Fruit fly (Drosophila melanogaster) whole organism, embryonic: ENCODE results near the gene CG31249.
A peak's percentile ranks its signal among the peaks of the same experiment; 100 is the strongest.

Source experiments
- B-H1 ChIP-seq: fragments of 200-800 bp; sonication (Bioruptor generic); IDR thresholded peaks from 3 replicates; pipeline ENCODE4 v1.3.6; 2022; ENCODE audit warnings: missing biosample characterization, missing genetic modification characterization
- Bdp1 ChIP-seq: fragments of 200-800 bp; sonication (Bioruptor generic); optimal IDR thresholded peaks from 3 replicates; lab custom pipeline; 2016; ENCODE audit warnings: missing biosample characterization, missing genetic modification characterization
- C15 ChIP-seq: fragments of 200-800 bp; sonication (Bioruptor generic); IDR thresholded peaks from 3 replicates; pipeline ENCODE4 v1.3.6; 2022; ENCODE audit warnings: missing biosample characterization, missing genetic modification characterization
- CG10321 ChIP-seq: fragments of 200-800 bp; sonication (Bioruptor generic); IDR thresholded peaks from 2 replicates; pipeline ENCODE4 v1.3.6; 2022; ENCODE audit warnings: missing biosample characterization, missing genetic modification characterization
- CG10654 ChIP-seq: fragments of 200-800 bp; sonication (Bioruptor generic); optimal IDR thresholded peaks from 2 replicates; lab custom pipeline; 2016; ENCODE audit warnings: missing biosample characterization, missing genetic modification characterization
- CG11093 ChIP-seq: fragments of 200-800 bp; sonication (Bioruptor generic); IDR thresholded peaks from 3 replicates; pipeline ENCODE4 v1.3.6; 2022; ENCODE audit warnings: missing biosample characterization, missing genetic modification characterization
- CG11695 ChIP-seq: fragments of 200-800 bp; sonication (Bioruptor generic); IDR thresholded peaks from 3 replicates; pipeline ENCODE4 v1.3.6; 2022; ENCODE audit warnings: missing biosample characterization, missing genetic modification characterization
- CG12744 ChIP-seq: fragments of 200-800 bp; sonication (Bioruptor generic); optimal IDR thresholded peaks from 2 replicates; lab custom pipeline; 2016; ENCODE audit warnings: missing biosample characterization, missing genetic modification characterization
- CG12769 ChIP-seq: fragments of 200-800 bp; sonication (Bioruptor generic); optimal IDR thresholded peaks from 2 replicates; lab custom pipeline; 2019; ENCODE audit warnings: missing biosample characterization, mild to moderate bottlenecking, missing genetic modification characterization, moderate library complexity
- CG13424 ChIP-seq: fragments of 200-800 bp; sonication (Bioruptor generic); optimal IDR thresholded peaks from 2 replicates; lab custom pipeline; 2019; ENCODE audit warnings: missing biosample characterization, mild to moderate bottlenecking, missing genetic modification characterization, moderate library complexity
- CG15011 ChIP-seq: fragments of 200-800 bp; sonication (Bioruptor generic); optimal IDR thresholded peaks from 3 replicates; lab custom pipeline; 2018; ENCODE audit warnings: missing biosample characterization, mild to moderate bottlenecking, missing genetic modification characterization
- CG15479 ChIP-seq: fragments of 200-800 bp; sonication (Bioruptor generic); optimal IDR thresholded peaks from 3 replicates; lab custom pipeline; 2019; ENCODE audit warnings: missing biosample characterization, mild to moderate bottlenecking, missing genetic modification characterization, moderate library complexity
- CG16863 ChIP-seq: fragments of 200-800 bp; sonication (Bioruptor generic); optimal IDR thresholded peaks from 3 replicates; lab custom pipeline; 2016; ENCODE audit warnings: missing biosample characterization, missing genetic modification characterization
- CG2678 ChIP-seq: fragments of 200-800 bp; sonication (Bioruptor generic); optimal IDR thresholded peaks from 3 replicates; lab custom pipeline; 2019; ENCODE audit warnings: missing biosample characterization, mild to moderate bottlenecking, missing genetic modification characterization, moderate library complexity
- CG31441 ChIP-seq: fragments of 200-800 bp; sonication (Bioruptor generic); IDR thresholded peaks from 2 replicates; pipeline ENCODE4 v1.3.6; 2022; ENCODE audit warnings: missing biosample characterization, missing genetic modification characterization
- CG34422 ChIP-seq: fragments of 200-800 bp; sonication (Bioruptor generic); IDR thresholded peaks from 3 replicates; pipeline ENCODE4 v1.3.6; 2022; ENCODE audit warnings: missing biosample characterization, missing genetic modification characterization
- CG6175 ChIP-seq: fragments of 200-800 bp; sonication (Bioruptor generic); IDR thresholded peaks from 3 replicates; pipeline ENCODE4 v1.3.6; 2022; ENCODE audit warnings: missing biosample characterization, missing genetic modification characterization
- CG6654 ChIP-seq: fragments of 200-800 bp; sonication (Bioruptor generic); optimal IDR thresholded peaks from 2 replicates; lab custom pipeline; 2017; ENCODE audit warnings: missing biosample characterization, mild to moderate bottlenecking, missing genetic modification characterization
- CG7357 ChIP-seq: fragments of 200-800 bp; sonication (Bioruptor generic); IDR thresholded peaks from 3 replicates; pipeline ENCODE4 v1.3.6; 2022; ENCODE audit warnings: missing biosample characterization, missing genetic modification characterization
- CG9932 ChIP-seq: fragments of 200-800 bp; sonication (Bioruptor generic); IDR thresholded peaks from 2 replicates; pipeline ENCODE4 v1.3.6; 2022; ENCODE audit warnings: missing biosample characterization, missing genetic modification characterization
- CHES-1-like ChIP-seq: fragments of 200-800 bp; sonication (Bioruptor generic); optimal IDR thresholded peaks from 2 replicates; lab custom pipeline; 2016; ENCODE audit warnings: missing biosample characterization, missing genetic modification characterization
- Deaf1 ChIP-seq: fragments of 200-800 bp; optimal IDR thresholded peaks from 3 replicates; lab custom pipeline; 2019; ENCODE audit warnings: missing biosample characterization, mild to moderate bottlenecking, missing genetic modification characterization, moderate library complexity
- Dip3 ChIP-seq: fragments of 200-800 bp; sonication (Bioruptor generic); optimal IDR thresholded peaks from 3 replicates; lab custom pipeline; 2016; ENCODE audit warnings: missing biosample characterization, missing genetic modification characterization
- Ets97D ChIP-seq: fragments of 200-800 bp; sonication (Bioruptor generic); optimal IDR thresholded peaks from 3 replicates; lab custom pipeline; 2016; ENCODE audit warnings: missing biosample characterization, missing genetic modification characterization
- Gug ChIP-seq: fragments of 200-800 bp; sonication (Bioruptor generic); IDR thresholded peaks from 4 replicates; pipeline ENCODE4 v1.3.6; 2022; ENCODE audit warnings: missing biosample characterization, missing genetic modification characterization
- HLH54F ChIP-seq: fragments of 200-800 bp; sonication (Bioruptor generic); optimal IDR thresholded peaks from 3 replicates; lab custom pipeline; 2016; ENCODE audit warnings: missing biosample characterization, missing genetic modification characterization
- Hr3 ChIP-seq: fragments of 200-800 bp; sonication (Bioruptor generic); optimal IDR thresholded peaks from 3 replicates; lab custom pipeline; 2016; ENCODE audit warnings: missing biosample characterization, missing genetic modification characterization
- Hr51 ChIP-seq, 2 experiments: fragments of 200-800 bp; sonication (Bioruptor generic); optimal IDR thresholded peaks; 2 replicates in 1 of 2; 3 replicates in 1 of 2; lab custom pipeline; 2016 to 2018; ENCODE audit warnings: missing biosample characterization in 2 of 2, missing genetic modification characterization in 2 of 2, mild to moderate bottlenecking in 1 of 2, moderate library complexity in 1 of 2
- MBD-R2 ChIP-seq: fragments of 200-800 bp; sonication (Bioruptor generic); IDR thresholded peaks from 2 replicates; pipeline ENCODE4 v1.3.6; 2022; ENCODE audit warnings: missing biosample characterization, missing genetic modification characterization
- Mes4 ChIP-seq: fragments of 200-800 bp; sonication (Bioruptor generic); optimal IDR thresholded peaks from 2 replicates; lab custom pipeline; 2016; ENCODE audit warnings: missing biosample characterization, missing genetic modification characterization
- Rx ChIP-seq: fragments of 200-800 bp; sonication (Bioruptor generic); IDR thresholded peaks from 2 replicates; pipeline ENCODE4 v1.3.6; 2022; ENCODE audit warnings: missing biosample characterization, missing genetic modification characterization
- Six4 ChIP-seq: fragments of 200-800 bp; sonication (Bioruptor generic); optimal IDR thresholded peaks from 2 replicates; lab custom pipeline; 2016; ENCODE audit warnings: missing biosample characterization, missing genetic modification characterization
- Sox100B ChIP-seq: fragments of 200-800 bp; sonication (Bioruptor generic); optimal IDR thresholded peaks from 3 replicates; lab custom pipeline; 2018; ENCODE audit warnings: missing biosample characterization, mild to moderate bottlenecking, missing genetic modification characterization
- Tbp ChIP-seq: fragments of >200 bp; optimal IDR thresholded peaks from 2 replicates; lab custom pipeline; 2018; ENCODE audit warnings: missing biosample characterization, missing genetic modification characterization
- al ChIP-seq: fragments of 200-800 bp; sonication (Bioruptor generic); IDR thresholded peaks from 2 replicates; pipeline ENCODE4 v1.3.6; 2022; ENCODE audit warnings: missing biosample characterization, missing genetic modification characterization
- amos ChIP-seq: fragments of 200-800 bp; sonication (Bioruptor generic); IDR thresholded peaks from 2 replicates; pipeline ENCODE4 v1.3.6; 2022; ENCODE audit warnings: missing biosample characterization, missing genetic modification characterization; ENCODE audit not compliant: partially characterized antibody
- br ChIP-seq: fragments of >200 bp; optimal IDR thresholded peaks from 2 replicates; lab custom pipeline; 2017
- chm ChIP-seq: fragments of 200-800 bp; sonication (Bioruptor generic); IDR thresholded peaks from 2 replicates; pipeline ENCODE4 v1.3.6; 2022; ENCODE audit warnings: missing biosample characterization, missing genetic modification characterization
- dpn ChIP-seq, 2 experiments: fragments of 200-800 bp; sonication (Bioruptor generic); optimal IDR thresholded peaks; 3 replicates each; lab custom pipeline; 2016; ENCODE audit warnings: missing biosample characterization in 2 of 2, missing genetic modification characterization in 2 of 2
- lbe ChIP-seq: fragments of 200-800 bp; sonication (Bioruptor generic); optimal IDR thresholded peaks from 2 replicates; lab custom pipeline; 2016; ENCODE audit warnings: missing biosample characterization, mild to moderate bottlenecking, missing genetic modification characterization
- mam ChIP-seq: fragments of 200-800 bp; sonication (Bioruptor generic); optimal IDR thresholded peaks from 3 replicates; lab custom pipeline; 2016; ENCODE audit warnings: missing biosample characterization, missing genetic modification characterization
- mirr ChIP-seq: fragments of 200-800 bp; sonication (Bioruptor generic); optimal IDR thresholded peaks from 3 replicates; lab custom pipeline; 2018; ENCODE audit warnings: missing biosample characterization, mild to moderate bottlenecking, missing genetic modification characterization
- nerfin-2 ChIP-seq: fragments of 200-800 bp; sonication (Bioruptor generic); IDR thresholded peaks from 2 replicates; pipeline ENCODE4 v1.3.6; 2022; ENCODE audit warnings: missing biosample characterization, missing genetic modification characterization; ENCODE audit not compliant: partially characterized antibody
- nmo ChIP-seq: fragments of 200-800 bp; sonication (Bioruptor generic); optimal IDR thresholded peaks from 2 replicates; lab custom pipeline; 2018; ENCODE audit warnings: missing biosample characterization, mild to moderate bottlenecking, missing genetic modification characterization, moderate library complexity
- pan ChIP-seq, 4 experiments: fragments of >200 bp in 3 of 4; fragments of 200-800 bp in 1 of 4; sonication (Bioruptor generic) in 1 of 4; optimal IDR thresholded peaks in 3 of 4; IDR thresholded peaks in 1 of 4; 2 replicates each; pipeline versions ENCODE4 v1.3.6 to Lab custom; 2017 to 2022; ENCODE audit warnings: missing biosample characterization in 2 of 4, missing genetic modification characterization in 2 of 4, mixed read lengths in 1 of 4
- pfk ChIP-seq: fragments of 200-800 bp; sonication (Bioruptor generic); optimal IDR thresholded peaks from 2 replicates; lab custom pipeline; 2018; ENCODE audit warnings: missing biosample characterization, mild to moderate bottlenecking, missing genetic modification characterization, moderate library complexity
- salm ChIP-seq: fragments of 200-800 bp; sonication (Bioruptor generic); optimal IDR thresholded peaks from 2 replicates; lab custom pipeline; 2018; ENCODE audit warnings: missing biosample characterization, mild to moderate bottlenecking, missing genetic modification characterization
- trem ChIP-seq: fragments of 200-800 bp; optimal IDR thresholded peaks from 3 replicates; lab custom pipeline; 2019; ENCODE audit warnings: missing biosample characterization, mild to moderate bottlenecking, missing genetic modification characterization, moderate library complexity
- ttk ChIP-seq: fragments of 200-800 bp; sonication (Bioruptor generic); IDR thresholded peaks from 2 replicates; pipeline ENCODE4 v2.1.2; 2022; ENCODE audit warnings: missing biosample characterization, missing genetic modification characterization
- vnd ChIP-seq: fragments of 200-800 bp; sonication (Bioruptor generic); IDR thresholded peaks from 3 replicates; pipeline ENCODE4 v1.3.6; 2022; ENCODE audit warnings: missing biosample characterization, missing genetic modification characterization; ENCODE audit not compliant: partially characterized antibody

The CG31249 gene

DNA sequence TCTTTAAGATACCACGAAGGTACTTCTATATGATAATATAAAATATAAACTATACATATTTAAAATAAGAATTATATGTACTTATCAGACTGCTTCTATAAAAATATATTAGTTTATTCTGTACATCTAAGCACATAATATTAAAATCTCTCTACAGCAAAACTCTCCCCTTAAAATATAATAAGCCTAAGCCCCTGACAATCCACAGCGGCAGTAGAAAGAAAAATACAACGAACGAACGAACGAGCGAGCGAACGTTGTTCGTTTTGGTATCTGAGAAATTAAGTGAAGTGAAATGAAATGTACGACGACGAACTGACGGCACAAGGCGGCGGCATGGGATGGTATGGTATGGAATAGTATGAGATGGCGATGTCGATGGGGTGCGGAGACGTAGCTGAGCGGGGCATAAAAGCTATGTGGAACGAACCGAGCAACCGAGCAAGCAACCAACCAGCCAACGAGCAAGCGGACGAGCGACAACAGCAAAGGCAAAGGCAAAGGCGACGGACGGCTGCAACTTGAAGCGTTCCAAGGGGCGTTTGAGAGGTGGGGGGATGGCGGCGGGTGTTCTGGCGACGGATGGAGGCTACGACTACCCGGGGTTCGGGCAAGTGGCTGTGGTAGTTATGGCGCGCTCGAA, 13.7 kb upstream of the CG31249 start (continued):
- TF ChIP-seq CG7357, result peak; percentile 95
- TF ChIP-seq salm, result peak; percentile 98
- no peak for TF ChIP-seq Tbp (GFP tag; lab: Kevin White, UChicago)
- TF ChIP-seq nerfin-2 (GFP tag; lab: Robert Waterston, UW), result no peak
- peak; percentile 79 for TF ChIP-seq CHES-1-like (GFP tag; lab: Kevin White, UChicago)
- TF ChIP-seq CG6175, result peak; percentile 99
- TF ChIP-seq chm (GFP tag; lab: Robert Waterston, UW), result peak; percentile 6
- peak; percentile 99 for TF ChIP-seq Hr3 (GFP tag; lab: Kevin White, UChicago)
- peak; percentile 95 for TF ChIP-seq C15 (GFP tag; lab: Robert Waterston, UW)
- TF ChIP-seq vnd (GFP tag; lab: Robert Waterston, UW), result no peak
- peak; percentile 99 for TF ChIP-seq CG13424 (tag; lab: Kevin White, UChicago)
- TF ChIP-seq CG9932 (GFP tag; lab: Robert Waterston, UW), result peak; percentile 99
- peak; percentile 98 for TF ChIP-seq al (GFP tag; lab: Robert Waterston, UW)
- peak; percentile 84 to 97 for TF ChIP-seq dpn (GFP tag; optimal IDR thresholded peaks at IDR 0.05; lab: Kevin White, UChicago)
- peak; percentile 83 for TF ChIP-seq CG10321 (GFP tag; lab: Robert Waterston, UW)
- peak; percentile 93 for TF ChIP-seq CG15011 (GFP tag; lab: Kevin White, UChicago)
- TF ChIP-seq CG2678 (tag; lab: Kevin White, UChicago), result peak; percentile 100
- TF ChIP-seq nmo, result peak; percentile 99
- peak; percentile 96 for TF ChIP-seq Six4
- TF ChIP-seq pfk (GFP tag; lab: Kevin White, UChicago), result peak; percentile 78
- peak; percentile 95 for TF ChIP-seq Deaf1 (tag; lab: Kevin White, UChicago)
- TF ChIP-seq mirr, result peak; percentile 33
- peak; percentile 99 for TF ChIP-seq CG31441
- peak; percentile 97 for TF ChIP-seq B-H1
- peak; percentile 95; the same call in 2 of the 3 replicates for TF ChIP-seq CG11093 (GFP tag; lab: Robert Waterston, UW)
- TF ChIP-seq trem, result peak; percentile 96
- peak; percentile 77 for TF ChIP-seq CG12769 (tag; lab: Kevin White, UChicago)
- no peak; the same call in none of the 4 replicates for TF ChIP-seq Gug (GFP tag; lab: Robert Waterston, UW)
- TF ChIP-seq pan (optimal IDR thresholded peaks at IDR 0.05; lab: Kevin White, UChicago), result no peak
- TF ChIP-seq pan (GFP tag; optimal IDR thresholded peaks at IDR 0.05 in 1 of 2, IDR thresholded peaks at IDR 0.05 in 1 of 2), result peak in 1 of 2 experiments; percentile 99
- TF ChIP-seq Bdp1 (GFP tag; lab: Kevin White, UChicago), result peak; percentile 41
- peak; percentile 99 for TF ChIP-seq CG11695 (GFP tag; lab: Robert Waterston, UW)
- TF ChIP-seq HLH54F (GFP tag; lab: Kevin White, UChicago), result peak; percentile 82
- TF ChIP-seq Dip3 (GFP tag; lab: Kevin White, UChicago), result peak; percentile 77
- peak; percentile 62 for TF ChIP-seq Ets97D (GFP tag; lab: Kevin White, UChicago)
- TF ChIP-seq CG12744, result peak; percentile 70
- peak; percentile 98 for TF ChIP-seq ttk (GFP tag; lab: Robert Waterston, UW)
- peak; percentile 95 for TF ChIP-seq CG10654 (GFP tag; lab: Kevin White, UChicago)
- no peak for TF ChIP-seq CG15479 (GFP tag; lab: Kevin White, UChicago)
- no peak; the same call in 1 of the 2 replicates for TF ChIP-seq amos
- TF ChIP-seq CG6654 (GFP tag; lab: Kevin White, UChicago), result peak; percentile 90
- TF ChIP-seq CG34422 (GFP tag; lab: Robert Waterston, UW), result peak; percentile 98
- TF ChIP-seq MBD-R2 (GFP tag; lab: Robert Waterston, UW), result peak; percentile 95
- TF ChIP-seq Mes4, result peak; percentile 50
- TF ChIP-seq Rx (GFP tag; lab: Robert Waterston, UW), result peak; percentile 92
- no peak for TF ChIP-seq br (lab: Kevin White, UChicago)
- no peak for TF ChIP-seq Sox100B (GFP tag; lab: Kevin White, UChicago)
- TF ChIP-seq Hr51 (GFP tag; optimal IDR thresholded peaks at IDR 0.05; lab: Kevin White, UChicago), result peak; percentile 90 to 99
- TF ChIP-seq CG16863 (GFP tag; lab: Kevin White, UChicago), result peak; percentile 81
- TF ChIP-seq mam (GFP tag; lab: Kevin White, UChicago), result peak; percentile 85
- peak; percentile 98 for TF ChIP-seq lbe
